Worm (Caenorhabditis elegans) whole organism, mixed stage, embryonic: ENCODE measurements around the gene K11H12.6.

Experiments used
- M03D4.4 ChIP-seq: sonication (generic microtip); optimal IDR thresholded peaks from 2 replicates; lab custom pipeline; 2017; ENCODE audit warnings: mild to moderate bottlenecking, missing genetic modification characterization, missing compliant biosample characterization
- bed-3 ChIP-seq: fragments of 200-800 bp; sonication (Bioruptor generic); optimal IDR thresholded peaks from 3 replicates; lab custom pipeline; 2018; ENCODE audit warnings: mild to moderate bottlenecking, missing genetic modification characterization, moderate library complexity, missing compliant biosample characterization
- elt-3 ChIP-seq: fragments of 150-350 bp; optimal IDR thresholded peaks from 2 replicates; lab custom pipeline; 2014; ENCODE audit warnings: missing biosample characterization, missing genetic modification characterization
- ham-2 ChIP-seq: fragments of 200-800 bp; sonication (Bioruptor generic); optimal IDR thresholded peaks from 2 replicates; lab custom pipeline; 2018; ENCODE audit warnings: mild to moderate bottlenecking, missing genetic modification characterization, missing compliant biosample characterization
- lsy-2 ChIP-seq: fragments of 150-350 bp; optimal IDR thresholded peaks from 2 replicates; lab custom pipeline; 2014; ENCODE audit warnings: missing biosample characterization, missing genetic modification characterization
- mep-1 ChIP-seq: fragments of 150-350 bp; optimal IDR thresholded peaks from 2 replicates; lab custom pipeline; 2017; ENCODE audit warnings: missing biosample characterization, missing genetic modification reagents, missing genetic modification characterization, inconsistent platforms
- nhr-237 ChIP-seq: fragments of 150-350 bp; optimal IDR thresholded peaks from 2 replicates; lab custom pipeline; 2014; ENCODE audit warnings: missing biosample characterization, missing genetic modification characterization
- nhr-28 ChIP-seq: fragments of 150-350 bp; optimal IDR thresholded peaks from 2 replicates; lab custom pipeline; 2014; ENCODE audit warnings: missing biosample characterization, missing genetic modification characterization
- nhr-76 ChIP-seq: sonication (generic microtip); optimal IDR thresholded peaks from 2 replicates; lab custom pipeline; 2017; ENCODE audit warnings: missing biosample characterization, missing genetic modification characterization
- pha-4 ChIP-seq: fragments of 150-350 bp; optimal IDR thresholded peaks from 2 replicates; lab custom pipeline; 2018; ENCODE audit warnings: missing biosample characterization, missing genetic modification reagents, missing genetic modification characterization
- sem-2 ChIP-seq: fragments of 200-800 bp; sonication (Bioruptor generic); optimal IDR thresholded peaks from 2 replicates; lab custom pipeline; 2018; ENCODE audit warnings: mild to moderate bottlenecking, missing genetic modification characterization, missing compliant biosample characterization
- ztf-11 ChIP-seq: fragments of 150-350 bp; optimal IDR thresholded peaks from 2 replicates; lab custom pipeline; 2014; ENCODE audit warnings: missing biosample characterization, missing genetic modification characterization

- TF ChIP-seq sem-2 (no peak), elt-3 (tag; lab: Kevin White, UChicago) (no peak), nhr-28 (tag; lab: Kevin White, UChicago) (no peak), pha-4 (tag; lab: Kevin White, UChicago) (peak; percentile 24), bed-3 (GFP tag; lab: Kevin White, UChicago) (no peak), ztf-11 (tag; lab: Kevin White, UChicago) (no peak), nhr-237 (no peak), mep-1 (tag; lab: Kevin White, UChicago) (peak; percentile 9), lsy-2 (tag; lab: Kevin White, UChicago) (no peak), M03D4.4 (tag; lab: Kevin White, UChicago) (no peak), nhr-76 (tag; lab: Kevin White, UChicago) (no peak), ham-2 (GFP tag; lab: Kevin White, UChicago) (no peak)
These were observed 9.2 kb upstream of the K11H12.6 start for ce11 chrIV:657932-658331.
